Worm (Caenorhabditis elegans): ENCODE measurements around the gene C03C10.7.

DNA sequence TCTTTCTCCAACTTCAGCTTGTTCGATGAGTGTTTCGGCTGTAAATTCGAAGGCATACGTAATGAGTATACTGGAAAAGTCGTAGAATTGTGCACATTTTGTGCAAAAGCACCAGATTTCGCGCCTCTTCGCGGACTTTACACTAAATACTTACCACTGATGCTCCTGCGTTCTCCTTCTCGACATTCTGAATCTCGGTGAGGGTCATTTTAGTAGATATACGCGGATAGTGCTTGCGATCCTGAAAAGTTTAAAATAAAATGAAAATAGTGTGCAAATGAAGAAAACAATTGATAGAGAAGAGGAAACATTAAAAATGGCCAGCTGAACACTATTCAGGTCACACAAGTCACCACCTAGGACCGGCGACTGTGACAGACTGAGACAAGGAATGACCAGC is 1.2 kb upstream of the C03C10.7 start, which contains the start of gene rnr-2:
- peak; percentile 80 for TF ChIP-seq ama-1 (optimal IDR thresholded peaks at IDR 0.05)
- TF ChIP-seq scrt-1 (GFP tag; IDR thresholded peaks at IDR 0.05): no peak
- TF ChIP-seq flt-1 (GFP tag; IDR thresholded peaks at IDR 0.05): no peak
- TF ChIP-seq tbx-11 (GFP tag; IDR thresholded peaks at IDR 0.05): no peak
- TF ChIP-seq B0310.2 (tag; optimal IDR thresholded peaks at IDR 0.05): no peak
- no peak for TF ChIP-seq pes-1 (GFP tag; IDR thresholded peaks at IDR 0.05)
- no peak for TF ChIP-seq F13C5.2 (tag; optimal IDR thresholded peaks at IDR 0.05)
- TF ChIP-seq hnd-1 (tag; optimal IDR thresholded peaks at IDR 0.05): no peak

Measured in whole organism, early embryonic.